Worm (Caenorhabditis elegans) whole organism, midembryonic: ENCODE measurements around the gene srh-1.

ENCODE experiments used
- ref-1 ChIP-seq: fragments of 200-800 bp; sonication (Bioruptor generic); conservative IDR thresholded peaks from 2 replicates; pipeline ENCODE4 v1.3.6; 2022; ENCODE audit warnings: missing genetic modification reagents, missing genetic modification characterization, missing compliant biosample characterization
- tab-1 ChIP-seq: fragments of 200-800 bp; sonication (Bioruptor generic); IDR thresholded peaks from 2 replicates; pipeline ENCODE4 v1.3.6; 2022; ENCODE audit warnings: missing genetic modification characterization, missing compliant biosample characterization
- ztf-23 ChIP-seq: fragments of 200-800 bp; sonication (Bioruptor generic); IDR thresholded peaks from 2 replicates; pipeline ENCODE4 v1.3.6; 2022; ENCODE audit warnings: missing genetic modification reagents, missing genetic modification characterization, missing compliant biosample characterization

DNA sequence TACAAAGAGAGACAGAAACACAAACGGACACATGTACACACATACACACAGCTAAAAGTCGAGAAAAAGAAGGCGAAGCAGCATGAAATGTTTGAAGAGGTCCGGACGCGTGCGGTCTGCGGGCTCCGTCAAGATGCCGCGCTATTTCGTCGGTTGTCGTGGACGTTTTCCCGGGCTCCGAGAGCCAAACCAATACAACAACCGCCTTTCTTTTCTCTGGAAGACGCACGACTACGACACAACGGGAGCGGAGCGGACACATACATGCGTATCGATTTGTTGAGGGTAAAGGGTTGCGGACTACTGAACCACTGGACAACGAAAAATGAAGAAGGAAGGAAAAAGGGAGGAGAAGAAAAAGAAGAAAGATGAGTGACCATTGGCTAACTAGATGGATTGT is 40.3 kb upstream of the srh-1 start:
- TF ChIP-seq tab-1 (GFP tag; lab: Robert Waterston, UW): no peak
- TF ChIP-seq ref-1: no peak
- TF ChIP-seq ztf-23: no peak
